Worm (Caenorhabditis elegans): ENCODE results near the gene Y39A3B.7.

DNA sequence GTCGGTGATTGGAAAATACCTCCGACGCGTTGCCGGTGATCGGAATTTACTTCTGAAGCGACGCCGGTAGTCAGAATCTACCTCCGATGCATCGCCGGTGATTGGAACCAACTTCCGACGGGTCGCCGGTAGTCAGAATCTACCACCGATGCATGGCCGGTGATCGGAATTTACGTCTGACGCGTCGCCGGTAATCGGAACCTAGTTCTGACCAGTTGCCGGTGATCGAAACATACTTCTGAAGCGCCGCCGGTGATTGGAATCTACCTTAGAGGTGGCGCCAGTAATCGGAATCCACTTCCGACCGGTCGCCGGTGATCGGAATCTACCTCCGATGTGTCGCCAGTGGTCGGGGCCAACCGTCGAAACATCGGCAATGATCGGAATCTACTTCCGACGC is 23.6 kb upstream of the Y39A3B.7 start:
- TF ChIP-seq pax-1 (tag; optimal IDR thresholded peaks at IDR 0.05), result no peak
- TF ChIP-seq sox-4 (tag; optimal IDR thresholded peaks at IDR 0.05), result no peak
- no peak for TF ChIP-seq nhr-11 (tag; optimal IDR thresholded peaks at IDR 0.05)
- TF ChIP-seq pqm-1 (tag; optimal IDR thresholded peaks at IDR 0.05), result no peak
- no peak for TF ChIP-seq gmeb-2 (tag; optimal IDR thresholded peaks at IDR 0.05)
- TF ChIP-seq npax-4 (tag; optimal IDR thresholded peaks at IDR 0.05), result no peak
- TF ChIP-seq ceh-2 (tag; optimal IDR thresholded peaks at IDR 0.05), result no peak
- no peak for TF ChIP-seq pha-2 (tag; optimal IDR thresholded peaks at IDR 0.05)
- TF ChIP-seq T23F11.4 (GFP tag; optimal IDR thresholded peaks at IDR 0.05), result no peak

Measured in whole organism, late embryonic.